Fruit fly (Drosophila melanogaster): Measurements from ENCODE around the gene Syn.

Gene Syn

DNA sequence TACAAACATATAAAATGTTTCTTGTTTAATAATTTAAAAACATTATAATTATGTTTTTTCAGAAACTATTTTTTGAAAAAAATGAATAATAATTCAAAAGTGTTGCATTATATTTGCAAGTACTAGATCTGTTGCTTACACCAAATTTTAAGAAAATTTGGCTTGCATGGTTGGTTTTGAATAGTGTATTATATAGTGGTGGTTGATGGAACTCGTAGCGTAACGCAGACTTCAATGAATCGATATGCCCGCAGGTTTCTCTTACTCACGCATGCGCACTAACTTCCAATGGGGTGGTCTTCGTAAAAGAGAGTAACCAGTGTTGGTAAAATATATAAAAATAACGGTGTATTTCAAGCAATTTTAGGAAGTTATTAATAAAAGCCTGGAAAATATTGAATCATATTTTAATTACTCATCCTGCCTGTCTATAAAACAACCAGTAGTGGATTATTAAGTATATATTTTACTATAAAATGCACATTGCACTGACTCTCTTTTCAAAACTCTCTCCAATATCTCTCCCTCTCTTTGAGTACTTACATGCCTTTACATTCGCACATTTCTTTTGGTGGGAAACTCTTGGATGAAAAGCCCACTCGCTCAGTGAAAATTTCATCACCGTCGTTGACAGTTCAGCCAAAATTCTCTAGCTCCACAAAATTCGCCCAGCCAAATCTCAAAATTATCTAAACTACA is at the start of gene Syn:
Syn (plus strand) TSS at position 606 of the 699 bp plus-strand sequence.
- no peak for TF ChIP-seq CG17801 (GFP tag; optimal IDR thresholded peaks at IDR 0.05; ENCODE audit: partially characterized antibody)

DNA sequence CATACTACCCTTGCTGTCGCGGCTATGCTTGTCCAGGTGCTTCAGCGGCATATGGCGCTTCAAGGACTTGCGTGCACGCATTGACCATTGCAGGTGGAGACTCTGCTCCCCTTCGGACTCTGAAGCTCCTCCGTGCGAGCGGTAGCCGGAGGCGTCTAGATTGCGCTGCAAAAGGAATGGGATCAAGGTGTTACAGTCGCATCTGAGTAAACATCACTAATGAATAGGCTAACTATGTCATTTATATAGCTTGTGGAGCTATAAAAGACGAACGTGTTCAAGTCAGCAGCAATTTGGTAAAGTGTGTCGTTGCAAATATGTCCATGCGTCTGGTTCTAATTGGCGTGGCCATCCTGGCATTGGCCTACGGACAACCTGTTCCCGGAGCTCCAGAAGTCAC is 47.7 kb upstream of the Syn start, which contains the start of gene CG42759:
CG42759 (plus strand) TSS at position 301 of the 400 bp plus-strand sequence.
- no peak for TF ChIP-seq CG17801 (GFP tag; optimal IDR thresholded peaks at IDR 0.05; ENCODE audit: partially characterized antibody)

- peak; percentile 33 for TF ChIP-seq CG17801 (GFP tag; optimal IDR thresholded peaks at IDR 0.05; ENCODE audit: partially characterized antibody)
Observed at dm6 chr3R:10144103-10144998, 46.1 kb upstream of the Syn start, which contains the start of the genes TAF1B and Invadolysin. Gene TAF1B (minus strand): TSS chr3R:10144184. Gene Invadolysin (plus strand): TSS chr3R:10144668.

- TF ChIP-seq CG17801 (GFP tag; optimal IDR thresholded peaks at IDR 0.05; ENCODE audit: partially characterized antibody), result no peak
Observed at dm6 chr3R:10147176-10147575, 43.3 kb upstream of the Syn start.

DNA sequence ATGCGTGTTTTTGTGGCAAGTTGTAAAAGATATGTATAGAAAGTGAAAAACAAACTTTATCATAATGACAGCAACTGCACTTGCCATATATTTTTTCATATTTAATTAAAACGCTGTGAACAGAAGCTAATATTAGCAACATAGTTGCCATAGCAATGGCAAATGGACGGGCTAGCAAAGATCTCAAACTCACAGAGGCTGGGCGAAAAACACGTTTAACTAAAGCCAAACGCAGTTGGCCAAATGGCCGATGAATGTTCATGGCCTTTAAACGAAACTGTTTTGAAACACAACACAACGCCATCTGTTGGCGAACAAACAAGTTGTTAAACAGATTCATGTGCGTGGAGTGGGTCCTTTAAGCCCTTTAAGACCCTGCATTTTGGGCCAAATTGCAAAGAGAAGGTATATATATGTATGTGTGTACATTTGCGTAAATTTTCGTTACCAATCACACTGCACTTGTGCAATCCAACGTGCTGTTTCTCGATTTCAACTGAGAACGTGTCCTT is 42.1 kb upstream of the Syn start:
- TF ChIP-seq CG17801 (GFP tag; optimal IDR thresholded peaks at IDR 0.05; ENCODE audit: partially characterized antibody), result no peak

DNA sequence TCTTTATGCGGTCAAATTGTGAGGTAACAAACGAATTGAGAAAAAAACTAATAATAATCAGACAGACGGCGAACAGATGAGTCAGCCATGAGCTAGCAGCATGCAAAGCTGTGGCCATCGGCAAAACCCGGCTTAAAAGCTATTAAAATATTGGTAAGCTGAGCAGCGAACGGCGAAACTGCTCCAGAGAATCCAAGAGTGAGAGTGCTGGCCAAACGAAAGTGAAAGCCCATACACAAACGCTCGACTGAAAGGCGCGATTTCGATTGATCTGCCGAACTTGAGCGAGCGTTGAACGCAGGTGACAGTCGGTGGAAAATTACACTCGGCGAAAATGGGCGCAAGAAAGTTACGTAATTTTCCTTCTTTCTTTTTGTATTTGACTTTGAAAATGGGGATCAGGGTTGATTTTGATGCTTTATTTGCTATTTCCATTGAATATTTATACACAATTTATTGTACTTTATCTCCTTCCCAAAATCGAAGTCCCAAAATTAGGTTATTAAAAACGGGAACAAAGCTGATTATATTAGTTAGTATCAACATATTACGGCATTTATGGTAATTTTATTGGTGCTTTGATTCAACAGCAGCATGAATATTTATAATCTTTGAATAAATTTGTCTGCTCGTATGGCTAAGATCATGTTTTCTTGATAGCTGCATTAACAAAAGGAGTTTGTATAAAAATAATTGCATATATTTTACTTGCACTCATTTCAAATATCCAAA is 40.7 kb upstream of the Syn start:
- no peak for TF ChIP-seq CG17801 (GFP tag; optimal IDR thresholded peaks at IDR 0.05; ENCODE audit: partially characterized antibody)

dm6 chr3R:10150555-10150954 is 39.9 kb upstream of the Syn start:
- TF ChIP-seq CG17801 (GFP tag; optimal IDR thresholded peaks at IDR 0.05; ENCODE audit: partially characterized antibody), result no peak

DNA sequence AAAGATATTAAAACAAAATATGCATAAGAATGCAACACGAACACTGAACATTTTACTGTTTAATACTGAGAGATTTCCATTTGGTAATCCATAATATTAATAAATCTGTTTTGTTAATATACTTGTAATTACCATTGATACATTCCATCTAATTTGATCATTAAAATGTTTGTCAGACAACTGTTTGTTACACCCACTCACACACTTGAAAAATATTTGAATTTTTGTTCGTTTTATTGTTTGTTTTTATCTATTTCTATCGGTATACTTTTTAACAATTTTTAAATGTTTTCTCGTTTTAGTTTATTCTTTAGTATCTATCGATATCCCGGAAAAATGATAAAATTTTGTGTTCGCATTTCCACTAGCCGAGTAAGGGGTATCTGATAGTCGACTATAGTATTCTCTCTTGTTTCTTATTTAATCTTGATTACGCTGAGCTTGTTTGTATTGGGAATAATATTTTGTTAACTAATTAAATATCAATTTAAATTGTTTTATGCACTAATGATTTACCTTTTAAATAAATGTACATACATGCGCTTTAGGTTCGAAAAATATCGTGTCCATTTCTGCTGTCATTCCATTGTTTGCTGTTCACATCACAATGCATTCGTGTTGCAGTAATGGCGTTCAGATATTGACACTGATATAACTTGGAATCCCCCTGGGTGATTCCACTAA is 38.5 kb upstream of the Syn start, which contains the start of gene CG34303:
CG34303 (minus strand) TSS at position 51 of the 684 bp plus-strand sequence.
- TF ChIP-seq CG17801 (GFP tag; optimal IDR thresholded peaks at IDR 0.05; ENCODE audit: partially characterized antibody), result no peak

DNA sequence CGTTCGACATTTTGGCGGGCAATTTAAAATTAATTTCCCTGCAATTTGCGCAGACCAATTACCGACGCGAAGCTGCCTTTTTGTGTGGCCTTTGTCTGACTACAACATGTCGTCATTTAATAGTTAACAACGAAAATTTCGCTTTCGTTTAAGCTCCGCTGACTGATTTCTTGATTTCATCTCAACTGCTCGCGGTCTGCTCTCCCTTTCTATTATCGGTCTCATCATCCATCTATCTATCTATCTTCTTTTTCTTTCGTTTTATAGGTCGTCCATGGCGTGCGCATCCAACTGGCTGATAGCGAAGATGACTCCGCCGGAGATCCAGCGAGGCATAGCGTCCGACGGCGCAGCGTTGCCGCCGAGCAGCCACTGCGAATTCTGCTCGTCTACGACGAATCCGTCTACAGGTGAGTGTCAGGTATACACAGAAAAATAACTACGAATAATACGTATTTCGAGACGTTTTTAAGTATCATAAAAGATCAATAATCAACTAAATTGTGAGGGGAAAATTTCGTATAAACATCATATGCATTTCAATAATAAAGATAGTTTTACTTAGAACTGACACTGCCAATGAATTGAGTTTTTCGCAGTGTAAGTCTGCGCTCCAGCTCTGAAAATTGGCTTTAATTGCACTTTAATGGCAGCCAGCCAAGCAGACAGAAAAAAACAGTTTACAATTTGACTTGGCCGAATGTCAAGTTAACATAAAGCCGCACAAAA is 36.4 kb upstream of the Syn start:
- TF ChIP-seq CG17801 (GFP tag; optimal IDR thresholded peaks at IDR 0.05; ENCODE audit: partially characterized antibody), result no peak

DNA sequence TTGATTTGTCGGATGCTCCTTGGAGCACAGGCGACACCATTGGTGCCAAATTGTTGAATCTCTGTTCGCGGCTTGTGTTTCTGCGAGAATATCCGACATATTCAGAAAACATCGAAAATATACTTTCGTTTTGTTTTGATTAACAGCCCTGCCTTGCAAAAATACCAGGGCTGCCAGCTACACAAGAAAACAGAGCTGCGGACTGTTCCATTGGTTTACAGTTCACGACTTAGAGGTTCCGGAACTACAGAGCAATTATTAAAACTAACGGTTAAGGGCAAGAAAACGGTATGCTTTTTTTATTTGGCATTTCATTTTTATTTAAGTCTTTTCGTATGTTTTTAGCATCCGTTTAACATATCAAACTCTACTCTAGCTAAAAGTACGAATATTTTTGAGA is 29.3 kb upstream of the Syn start, which contains the start of gene CG6254:
CG6254 (minus strand) TSS at position 169 of the 400 bp plus-strand sequence.
- TF ChIP-seq CG17801 (GFP tag; optimal IDR thresholded peaks at IDR 0.05; ENCODE audit: partially characterized antibody), result peak; percentile 54

DNA sequence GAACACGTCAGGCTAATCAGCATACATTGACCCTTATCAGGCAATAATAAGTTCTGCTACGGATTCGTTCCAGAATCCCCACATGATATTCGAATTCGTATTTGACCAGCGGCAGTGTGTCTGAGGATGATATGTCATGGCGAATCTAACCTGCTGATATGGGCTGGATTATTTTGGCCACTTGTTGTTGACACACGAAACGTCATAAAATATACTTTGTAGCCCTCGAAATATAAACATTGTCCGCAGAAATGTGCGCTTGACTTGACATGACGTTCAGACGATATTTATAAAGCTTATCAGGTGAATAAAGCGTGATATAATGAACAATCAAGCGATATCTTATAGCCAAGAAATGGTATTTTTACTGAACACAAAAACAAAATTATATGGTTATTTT is 24.2 kb upstream of the Syn start:
- TF ChIP-seq CG17801 (GFP tag; optimal IDR thresholded peaks at IDR 0.05; ENCODE audit: partially characterized antibody), result no peak

- no peak for TF ChIP-seq CG17801 (GFP tag; optimal IDR thresholded peaks at IDR 0.05; ENCODE audit: partially characterized antibody)
Observed at dm6 chr3R:10167280-10167679, 23.2 kb upstream of the Syn start.

DNA sequence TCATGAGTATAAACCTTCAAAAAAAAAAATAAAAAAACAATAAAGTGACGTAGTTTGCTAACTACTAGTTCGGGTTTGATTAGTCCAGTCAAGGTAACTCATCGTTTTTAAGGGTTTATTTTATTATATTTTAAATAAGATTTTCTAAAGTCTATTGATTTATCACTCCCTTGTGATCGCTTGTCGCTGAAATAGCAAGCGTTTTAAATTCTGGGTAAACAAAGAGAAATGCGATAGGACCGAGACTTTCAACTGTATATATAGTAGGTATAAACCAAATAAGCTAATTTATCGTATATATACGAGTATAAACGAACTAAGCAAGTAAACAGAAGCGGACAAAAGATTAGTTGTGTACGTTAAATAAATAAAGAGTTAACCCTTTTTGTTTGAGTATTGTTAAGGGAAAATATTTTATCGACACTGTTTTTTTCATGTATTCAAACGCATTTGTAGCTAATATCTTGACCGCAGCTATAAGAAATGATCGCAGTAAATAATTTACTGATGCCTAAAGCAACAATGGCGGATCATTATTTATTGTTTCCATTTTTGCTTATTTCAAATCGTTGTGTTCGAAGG is 21.9 kb upstream of the Syn start:
- peak; percentile 81 for TF ChIP-seq CG17801 (GFP tag; optimal IDR thresholded peaks at IDR 0.05; ENCODE audit: partially characterized antibody)
